Fruit fly (Drosophila melanogaster): ENCODE measurements around the gene CG14610.
A peak's percentile ranks its signal among the peaks of the same experiment; 100 is the strongest.

The CG14610 gene

DNA sequence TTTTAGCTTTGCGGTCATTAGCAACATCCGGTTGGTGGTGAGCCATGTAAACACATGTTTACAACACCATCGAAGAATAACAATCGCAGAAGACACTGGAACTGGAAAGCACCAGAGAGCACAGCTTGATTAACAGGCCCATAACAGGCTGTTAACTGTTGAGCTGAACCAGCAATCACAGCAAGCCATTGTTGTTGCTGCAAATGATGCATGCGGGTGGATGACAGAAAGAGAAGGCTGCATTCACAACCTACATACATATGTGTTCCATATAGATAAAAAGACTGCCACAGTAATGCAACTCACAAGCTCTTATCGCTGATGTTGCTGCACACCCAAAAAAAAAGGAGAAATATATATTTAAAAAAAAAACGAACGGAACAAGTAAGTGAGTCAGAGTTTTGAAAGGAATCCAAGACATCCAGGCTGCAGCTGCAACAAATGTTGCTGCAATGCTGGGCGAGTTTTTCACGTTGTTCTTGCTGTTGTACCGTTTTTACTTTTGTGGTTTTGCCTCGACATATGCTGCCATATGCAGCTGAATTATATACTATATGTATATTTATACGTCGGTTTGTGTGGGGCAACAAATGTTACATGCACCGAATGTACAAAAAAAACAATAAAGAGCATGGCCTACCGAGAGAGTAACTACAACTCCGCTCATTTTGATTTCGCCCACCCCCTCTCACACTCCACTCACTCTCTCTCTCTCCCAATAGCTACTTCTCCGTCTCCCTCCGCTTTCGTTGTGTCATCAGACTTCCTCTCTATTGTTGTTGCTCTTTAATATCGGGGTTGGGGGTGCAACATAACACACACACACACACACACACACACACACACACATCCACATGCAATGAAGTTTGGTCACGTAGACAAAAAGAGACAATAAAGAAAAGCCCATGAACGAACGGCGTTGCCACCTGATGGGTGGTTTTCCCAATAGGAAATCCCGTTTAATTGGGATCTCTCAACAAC, 41.0 kb downstream of the CG14610 start (continued):
- TF ChIP-seq CG3407 (GFP tag; optimal IDR thresholded peaks at IDR 0.05): no peak
- TF ChIP-seq CG6813 (GFP tag; optimal IDR thresholded peaks at IDR 0.05): peak; percentile 64
- no peak for TF ChIP-seq CG34224 (GFP tag; IDR thresholded peaks at IDR 0.05; ENCODE audit: partially characterized antibody)
- no peak for TF ChIP-seq HHEX (GFP tag; optimal IDR thresholded peaks at IDR 0.05)
- peak; percentile 8 for TF ChIP-seq trem (tag; optimal IDR thresholded peaks at IDR 0.05)
- TF ChIP-seq CG10959 (GFP tag; IDR thresholded peaks at IDR 0.05): no peak
- TF ChIP-seq CG10274 (GFP tag; optimal IDR thresholded peaks at IDR 0.05): no peak
- TF ChIP-seq Hr78 (GFP tag; optimal IDR thresholded peaks at IDR 0.05): peak in 1 of 2 experiments; percentile 14
- peak; percentile 19 for TF ChIP-seq fd64A (GFP tag; optimal IDR thresholded peaks at IDR 0.05)
- no peak for TF ChIP-seq Oli (tag; optimal IDR thresholded peaks at IDR 0.05)
- no peak for TF ChIP-seq CG6689 (GFP tag; IDR thresholded peaks at IDR 0.05)
- TF ChIP-seq C15 (GFP tag; IDR thresholded peaks at IDR 0.05): no peak
- peak; percentile 17 for TF ChIP-seq stwl (tag; optimal IDR thresholded peaks at IDR 0.05)
- no peak for TF ChIP-seq sr (GFP tag; IDR thresholded peaks at IDR 0.05)
- peak; percentile 83 for TF ChIP-seq pros (GFP tag; optimal IDR thresholded peaks at IDR 0.05)
- TF ChIP-seq CG32532 (GFP tag; IDR thresholded peaks at IDR 0.05): 0 out of 2 replicates have a peak, but pooled peaks have one; percentile 21
- no peak for TF ChIP-seq sd (tag; optimal IDR thresholded peaks at IDR 0.05)
- no peak for TF ChIP-seq CG12155 (GFP tag; optimal IDR thresholded peaks at IDR 0.05)
- peak; percentile 31 for TF ChIP-seq kah (GFP tag; optimal IDR thresholded peaks at IDR 0.05)
- peak in 1 of 2 experiments; percentile 94 for TF ChIP-seq Pdp1 (GFP tag; optimal IDR thresholded peaks at IDR 0.05)
- TF ChIP-seq CrebB (tag; optimal IDR thresholded peaks at IDR 0.05): peak; percentile 19
- TF ChIP-seq fu2 (GFP tag; optimal IDR thresholded peaks at IDR 0.05): no peak
- TF ChIP-seq rib (GFP tag; IDR thresholded peaks at IDR 0.05): no peak
- TF ChIP-seq CG12769 (tag; optimal IDR thresholded peaks at IDR 0.05): no peak
- no peak for TF ChIP-seq lmd (GFP tag; IDR thresholded peaks at IDR 0.05)
- no peak for TF ChIP-seq CG2120 (GFP tag; optimal IDR thresholded peaks at IDR 0.05)
- TF ChIP-seq CG11696 (GFP tag; IDR thresholded peaks at IDR 0.05): no peak
- TF ChIP-seq CG6254 (GFP tag; optimal IDR thresholded peaks at IDR 0.05): peak; percentile 4
- TF ChIP-seq Atf3 (GFP tag; optimal IDR thresholded peaks at IDR 0.05): no peak
- TF ChIP-seq grn (GFP tag; optimal IDR thresholded peaks at IDR 0.05): no peak
- TF ChIP-seq ap (GFP tag; IDR thresholded peaks at IDR 0.05): no peak
- no peak for TF ChIP-seq Hr51 (GFP tag; optimal IDR thresholded peaks at IDR 0.05)
- TF ChIP-seq CG11560 (tag; IDR thresholded peaks at IDR 0.05): no peak
- TF ChIP-seq btn (GFP tag; optimal IDR thresholded peaks at IDR 0.05): no peak
- no peak for TF ChIP-seq GATAe (GFP tag; conservative IDR thresholded peaks at IDR 0.05)
- peak; percentile 94 for TF ChIP-seq twi (tag; optimal IDR thresholded peaks at IDR 0.05)
- no peak for TF ChIP-seq Dp (GFP tag; optimal IDR thresholded peaks at IDR 0.05)
- no peak for TF ChIP-seq CG16813 (GFP tag; IDR thresholded peaks at IDR 0.05; ENCODE audit: partially characterized antibody)
- TF ChIP-seq sna (GFP tag; IDR thresholded peaks at IDR 0.05; ENCODE audit: partially characterized antibody): no peak
- TF ChIP-seq Nf-YC (tag; optimal IDR thresholded peaks at IDR 0.05): no peak
- TF ChIP-seq chm (GFP tag; IDR thresholded peaks at IDR 0.05): peak; percentile 8; the same call in 1 of the 2 replicates
- TF ChIP-seq jing (GFP tag; optimal IDR thresholded peaks at IDR 0.05): no peak
- TF ChIP-seq so (GFP tag; IDR thresholded peaks at IDR 0.05): 0 out of 3 replicates have a peak, but pooled peaks have one; percentile 9
- TF ChIP-seq Ptx1 (GFP tag; IDR thresholded peaks at IDR 0.05): no peak
- no peak for TF ChIP-seq Taf1 (GFP tag; IDR thresholded peaks at IDR 0.05)
- no peak for TF ChIP-seq Atf-2 (GFP tag; optimal IDR thresholded peaks at IDR 0.05)
- TF ChIP-seq ac (GFP tag; optimal IDR thresholded peaks at IDR 0.05): no peak
- no peak for TF ChIP-seq Hmr (GFP tag; optimal IDR thresholded peaks at IDR 0.05)
